Worm (Caenorhabditis elegans): ENCODE data around the gene pqn-51.

ce11 chrV:5039559-5039958, 9.8 kb upstream of the pqn-51 start, which contains the start of gene K11D12.11:
- TF ChIP-seq lsl-1 (GFP tag; optimal IDR thresholded peaks at IDR 0.05) (no peak), ceh-40 (GFP tag; IDR thresholded peaks at IDR 0.05) (no peak), nfya-1 (tag; optimal IDR thresholded peaks at IDR 0.05; ENCODE audit: borderline replicate concordance, insufficient read depth) (no peak), ama-1 (optimal IDR thresholded peaks at IDR 0.05) (no peak), ama-1 (GFP tag; optimal IDR thresholded peaks at IDR 0.05) (no peak), pha-4 (tag; optimal IDR thresholded peaks at IDR 0.05) (no peak), Y79H2A.3 (GFP tag; conservative IDR thresholded peaks at IDR 0.05) (no peak), Y53G8AR.9 (GFP tag; conservative IDR thresholded peaks at IDR 0.05) (no peak), snpc-4 (GFP tag; optimal IDR thresholded peaks at IDR 0.05) (no peak), snpc-4 (tag; optimal IDR thresholded peaks at IDR 0.05) (no peak), sea-2 (GFP tag; IDR thresholded peaks at IDR 0.05) (no peak)

Data from whole organism, young adult.